Worm (Caenorhabditis elegans): Measurements from ENCODE around the gene col-164.

- TF ChIP-seq ztf-26 (tag; optimal IDR thresholded peaks at IDR 0.05) = no peak
- TF ChIP-seq hsf-1 (GFP tag; IDR thresholded peaks at IDR 0.05) = no peak
- no peak for TF ChIP-seq pha-4 (tag; optimal IDR thresholded peaks at IDR 0.05)
Measured at ce11 chrX:2084019-2084418, 9.2 kb upstream of the col-164 start, which contains the start of gene F49H12.3.

Measured in whole organism, young adult.